Fruit fly (Drosophila melanogaster): ENCODE data around the gene Tat.

The Tat gene

dm6 chrX:14242941-14243736 lies 17.9 kb upstream of the Tat start, which contains the start of gene CG32599 (continued):
- peak; percentile 61 for TF ChIP-seq nerfin-2 (GFP tag; IDR thresholded peaks at IDR 0.05; ENCODE audit: partially characterized antibody)
- TF ChIP-seq PHDP (tag; optimal IDR thresholded peaks at IDR 0.05) = peak; percentile 36
- no peak for TF ChIP-seq so (GFP tag; IDR thresholded peaks at IDR 0.05)
- 0 out of 4 replicates have a peak, but pooled peaks have one; percentile 44 for TF ChIP-seq chinmo (GFP tag; IDR thresholded peaks at IDR 0.05; ENCODE audit: partially characterized antibody)
- TF ChIP-seq Fer3 (tag; optimal IDR thresholded peaks at IDR 0.05) = peak; percentile 12
- peak; percentile 9 for TF ChIP-seq bcd (GFP tag; optimal IDR thresholded peaks at IDR 0.05)
- peak; percentile 48 for TF ChIP-seq nmo (GFP tag; optimal IDR thresholded peaks at IDR 0.05)
- TF ChIP-seq CG10267 (tag; optimal IDR thresholded peaks at IDR 0.05) = peak; percentile 44
- TF ChIP-seq CG16813 (GFP tag; IDR thresholded peaks at IDR 0.05; ENCODE audit: partially characterized antibody) = peak; percentile 62
- TF ChIP-seq Hr3 (GFP tag; optimal IDR thresholded peaks at IDR 0.05) = peak; percentile 20
- no peak for TF ChIP-seq CG2202 (tag; optimal IDR thresholded peaks at IDR 0.05)
- TF ChIP-seq ssp (GFP tag; IDR thresholded peaks at IDR 0.05) = peak; percentile 72
- TF ChIP-seq inv (GFP tag; IDR thresholded peaks at IDR 0.05; ENCODE audit: partially characterized antibody) = peak; percentile 46
- peak; percentile 68 for TF ChIP-seq Scr (GFP tag; IDR thresholded peaks at IDR 0.05; ENCODE audit: partially characterized antibody)
- TF ChIP-seq CG10565 (GFP tag; optimal IDR thresholded peaks at IDR 0.05) = no peak
- no peak for TF ChIP-seq pnt (GFP tag; optimal IDR thresholded peaks at IDR 0.05)
- peak; percentile 64 for TF ChIP-seq BEAF-32 (GFP tag; optimal IDR thresholded peaks at IDR 0.05)
- peak; percentile 40 for TF ChIP-seq CG14710 (tag; optimal IDR thresholded peaks at IDR 0.05)
- peak; percentile 63 for TF ChIP-seq unc-4 (GFP tag; IDR thresholded peaks at IDR 0.05; ENCODE audit: partially characterized antibody)
- TF ChIP-seq oc (tag; optimal IDR thresholded peaks at IDR 0.05) = no peak
- peak; percentile 43 for TF ChIP-seq CG17359 (tag; optimal IDR thresholded peaks at IDR 0.05)
- TF ChIP-seq sima (GFP tag; optimal IDR thresholded peaks at IDR 0.05) = no peak
- TF ChIP-seq CG17328 (GFP tag; IDR thresholded peaks at IDR 0.05) = peak; percentile 47; the same call in 1 of the 2 replicates
- peak; percentile 32 for TF ChIP-seq Blimp-1 (GFP tag; optimal IDR thresholded peaks at IDR 0.05)
- no peak for TF ChIP-seq bigmax (GFP tag; optimal IDR thresholded peaks at IDR 0.05)
- no peak for TF ChIP-seq Nf-YA (GFP tag; IDR thresholded peaks at IDR 0.05)
- peak; percentile 29 for TF ChIP-seq fd96Cb (tag; optimal IDR thresholded peaks at IDR 0.05)
- no peak for TF ChIP-seq eyg (GFP tag; optimal IDR thresholded peaks at IDR 0.05)
- peak; percentile 16 for TF ChIP-seq CG10209 (GFP tag; optimal IDR thresholded peaks at IDR 0.05)
- TF ChIP-seq al (GFP tag; IDR thresholded peaks at IDR 0.05) = peak; percentile 31; the same call in 1 of the 2 replicates
- peak; percentile 5 for TF ChIP-seq CG4820 (GFP tag; optimal IDR thresholded peaks at IDR 0.05)
- TF ChIP-seq z (GFP tag; IDR thresholded peaks at IDR 0.05) = no peak
- TF ChIP-seq CG6254 (GFP tag; optimal IDR thresholded peaks at IDR 0.05) = no peak
- peak; percentile 11 for TF ChIP-seq Nf-YC (tag; optimal IDR thresholded peaks at IDR 0.05)
- TF ChIP-seq dmrt11E (tag; optimal IDR thresholded peaks at IDR 0.05) = peak; percentile 43
- TF ChIP-seq Mrtf (GFP tag; IDR thresholded peaks at IDR 0.05) = no peak
- no peak for TF ChIP-seq gsb-n (tag; optimal IDR thresholded peaks at IDR 0.05)
- TF ChIP-seq shn (GFP tag; optimal IDR thresholded peaks at IDR 0.05) = no peak
- no peak for TF ChIP-seq Tbp (GFP tag; optimal IDR thresholded peaks at IDR 0.05)
- peak; percentile 62 for TF ChIP-seq Xrp1 (GFP tag; IDR thresholded peaks at IDR 0.05)
- no peak for TF ChIP-seq CG12071 (GFP tag; optimal IDR thresholded peaks at IDR 0.05)
- TF ChIP-seq CG6791 (GFP tag; IDR thresholded peaks at IDR 0.05; ENCODE audit: partially characterized antibody) = peak; percentile 62; the same call in 1 of the 3 replicates
- peak; percentile 69 for TF ChIP-seq Dref (GFP tag; IDR thresholded peaks at IDR 0.05)
- peak; percentile 67 for TF ChIP-seq CG2712 (tag; optimal IDR thresholded peaks at IDR 0.05)
- TF ChIP-seq CG12104 (GFP tag; optimal IDR thresholded peaks at IDR 0.05) = peak; percentile 3
- TF ChIP-seq CG1603 (tag; optimal IDR thresholded peaks at IDR 0.05) = no peak
- 0 out of 2 replicates have a peak, but pooled peaks have one; percentile 32 for TF ChIP-seq H2.0 (GFP tag; IDR thresholded peaks at IDR 0.05)
- TF ChIP-seq CoRest (tag; optimal IDR thresholded peaks at IDR 0.05) = peak; percentile 55

All from whole organism, embryonic.